Fruit fly (Drosophila melanogaster) whole organism, embryonic: ENCODE results near the gene dib.
A peak's percentile ranks its signal among the peaks of the same experiment; 100 is the strongest.

Experiments used
- Atf6 ChIP-seq: fragments of 200-800 bp; sonication (Bioruptor generic); IDR thresholded peaks from 2 replicates; pipeline ENCODE4 v1.3.6; 2022; ENCODE audit warnings: missing biosample characterization, missing genetic modification characterization
- BEAF-32 ChIP-seq: fragments of 200-800 bp; sonication (Bioruptor generic); optimal IDR thresholded peaks from 3 replicates; lab custom pipeline; 2017; ENCODE audit warnings: missing biosample characterization, missing genetic modification characterization, mild to moderate bottlenecking, moderate library complexity, missing genetic modification reagents
- Blimp-1 ChIP-seq: fragments of 200-800 bp; sonication (Bioruptor generic); optimal IDR thresholded peaks from 3 replicates; lab custom pipeline; 2018; ENCODE audit warnings: missing biosample characterization, missing genetic modification characterization, mild to moderate bottlenecking, moderate library complexity, missing genetic modification reagents
- CG10321 ChIP-seq: fragments of 200-800 bp; sonication (Bioruptor generic); IDR thresholded peaks from 2 replicates; pipeline ENCODE4 v1.3.6; 2022; ENCODE audit warnings: missing biosample characterization, missing genetic modification characterization
- CG10654 ChIP-seq: fragments of 200-800 bp; sonication (Bioruptor generic); optimal IDR thresholded peaks from 2 replicates; lab custom pipeline; 2016; ENCODE audit warnings: missing biosample characterization, missing genetic modification characterization
- CG12071 ChIP-seq: fragments of 200-800 bp; sonication (Bioruptor generic); optimal IDR thresholded peaks from 3 replicates; lab custom pipeline; 2018; ENCODE audit warnings: missing biosample characterization, mild to moderate bottlenecking, missing genetic modification characterization
- CG13287 ChIP-seq: fragments of 200-800 bp; sonication (Bioruptor generic); IDR thresholded peaks from 2 replicates; pipeline ENCODE4 v1.3.6; 2022; ENCODE audit warnings: missing biosample characterization, missing genetic modification characterization; ENCODE audit not compliant: partially characterized antibody
- CG13894 ChIP-seq: fragments of 200-800 bp; sonication (Bioruptor generic); optimal IDR thresholded peaks from 3 replicates; lab custom pipeline; 2018; ENCODE audit warnings: missing biosample characterization, mild to moderate bottlenecking, missing genetic modification characterization, moderate library complexity
- CG15601 ChIP-seq: fragments of 200-800 bp; sonication (Bioruptor generic); optimal IDR thresholded peaks from 3 replicates; lab custom pipeline; 2019; ENCODE audit warnings: missing biosample characterization, mild to moderate bottlenecking, missing genetic modification characterization, moderate library complexity
- CG17359 ChIP-seq: fragments of 200-800 bp; sonication (Bioruptor generic); optimal IDR thresholded peaks from 3 replicates; lab custom pipeline; 2018; ENCODE audit warnings: missing biosample characterization, mild to moderate bottlenecking, missing genetic modification characterization, moderate library complexity
- CG1832 ChIP-seq: fragments of 200-800 bp; sonication (Bioruptor generic); optimal IDR thresholded peaks from 2 replicates; lab custom pipeline; 2017; ENCODE audit warnings: missing biosample characterization, mild to moderate bottlenecking, missing genetic modification characterization, inconsistent platforms
- CG18599 ChIP-seq: fragments of 200-800 bp; sonication (Bioruptor generic); optimal IDR thresholded peaks from 3 replicates; lab custom pipeline; 2017; ENCODE audit warnings: missing biosample characterization, missing genetic modification characterization, mild to moderate bottlenecking, moderate library complexity, missing genetic modification reagents
- CG2199 ChIP-seq: fragments of 200-800 bp; sonication (Bioruptor generic); IDR thresholded peaks from 3 replicates; pipeline ENCODE4 v1.3.6; 2022; ENCODE audit warnings: missing biosample characterization, missing genetic modification characterization
- CG2875 ChIP-seq: fragments of 200-800 bp; sonication (Bioruptor generic); optimal IDR thresholded peaks from 2 replicates; lab custom pipeline; 2017; ENCODE audit warnings: missing biosample characterization, mild to moderate bottlenecking, missing genetic modification characterization, missing genetic modification reagents
- CG8765 ChIP-seq: fragments of 200-800 bp; sonication (Bioruptor generic); IDR thresholded peaks from 2 replicates; pipeline ENCODE4 v1.3.6; 2022; ENCODE audit warnings: missing biosample characterization, missing genetic modification characterization
- CoRest ChIP-seq: fragments of 200-800 bp; sonication (Bioruptor generic); optimal IDR thresholded peaks from 3 replicates; lab custom pipeline; 2018; ENCODE audit warnings: missing biosample characterization, mild to moderate bottlenecking, missing genetic modification characterization, moderate library complexity
- Ets97D ChIP-seq: fragments of 200-800 bp; sonication (Bioruptor generic); optimal IDR thresholded peaks from 3 replicates; lab custom pipeline; 2016; ENCODE audit warnings: missing biosample characterization, missing genetic modification characterization
- Nf-YB ChIP-seq: fragments of 200-800 bp; sonication (Bioruptor generic); optimal IDR thresholded peaks from 3 replicates; lab custom pipeline; 2019; ENCODE audit warnings: missing biosample characterization, mild to moderate bottlenecking, missing genetic modification characterization, moderate library complexity
- Nf-YC ChIP-seq: fragments of 200-800 bp; optimal IDR thresholded peaks from 3 replicates; lab custom pipeline; 2019; ENCODE audit warnings: missing biosample characterization, mild to moderate bottlenecking, missing genetic modification characterization, moderate library complexity
- Pdp1 ChIP-seq, 2 experiments: fragments of 200-800 bp; sonication (Bioruptor generic); optimal IDR thresholded peaks; 3 replicates each; lab custom pipeline; 2016; ENCODE audit warnings: missing biosample characterization in 2 of 2, missing genetic modification characterization in 2 of 2, mild to moderate bottlenecking in 1 of 2, moderate library complexity in 1 of 2
- Six4 ChIP-seq: fragments of 200-800 bp; sonication (Bioruptor generic); optimal IDR thresholded peaks from 2 replicates; lab custom pipeline; 2016; ENCODE audit warnings: missing biosample characterization, missing genetic modification characterization
- Sox100B ChIP-seq: fragments of 200-800 bp; sonication (Bioruptor generic); optimal IDR thresholded peaks from 3 replicates; lab custom pipeline; 2018; ENCODE audit warnings: missing biosample characterization, mild to moderate bottlenecking, missing genetic modification characterization
- Trl ChIP-seq, 3 experiments: fragments of >200 bp in 2 of 3; fragments of 200-800 bp in 1 of 3; sonication (Bioruptor generic) in 1 of 3; optimal IDR thresholded peaks; 2 replicates in 1 of 3; 3 replicates in 2 of 3; lab custom pipeline; 2016 to 2017; ENCODE audit warnings: missing biosample characterization in 1 of 3, missing genetic modification characterization in 1 of 3
- Vsx1 ChIP-seq: fragments of 200-800 bp; sonication (Bioruptor generic); optimal IDR thresholded peaks from 2 replicates; lab custom pipeline; 2017; ENCODE audit warnings: missing biosample characterization, mild to moderate bottlenecking, missing genetic modification characterization, missing genetic modification reagents
- Xbp1 ChIP-seq: fragments of 200-800 bp; sonication (Bioruptor generic); optimal IDR thresholded peaks from 3 replicates; lab custom pipeline; 2016; ENCODE audit warnings: missing biosample characterization, mild to moderate bottlenecking, missing genetic modification characterization
- YL-1 ChIP-seq: fragments of 200-800 bp; sonication (Bioruptor generic); optimal IDR thresholded peaks from 3 replicates; lab custom pipeline; 2017; ENCODE audit warnings: missing biosample characterization, mild to moderate bottlenecking, missing genetic modification characterization
- ab ChIP-seq: fragments of 200-800 bp; sonication (Bioruptor generic); optimal IDR thresholded peaks from 2 replicates; lab custom pipeline; 2016; ENCODE audit warnings: missing biosample characterization, missing genetic modification characterization
- abd-A ChIP-seq: fragments of 200-800 bp; sonication (Bioruptor generic); optimal IDR thresholded peaks from 3 replicates; lab custom pipeline; 2019; ENCODE audit warnings: missing biosample characterization, mild to moderate bottlenecking, missing genetic modification characterization, moderate library complexity
- cato ChIP-seq: fragments of 200-800 bp; sonication (Bioruptor generic); optimal IDR thresholded peaks from 2 replicates; lab custom pipeline; 2016; ENCODE audit warnings: missing biosample characterization, missing genetic modification characterization, borderline replicate concordance
- chif ChIP-seq, 2 experiments: fragments of 200-800 bp; sonication (Bioruptor generic); optimal IDR thresholded peaks; 3 replicates each; lab custom pipeline; 2016; ENCODE audit warnings: missing biosample characterization in 2 of 2, missing genetic modification characterization in 2 of 2
- dmrt11E ChIP-seq: fragments of 200-800 bp; sonication (Bioruptor generic); optimal IDR thresholded peaks from 3 replicates; lab custom pipeline; 2018; ENCODE audit warnings: missing biosample characterization, mild to moderate bottlenecking, missing genetic modification characterization, moderate library complexity
- ewg ChIP-seq: fragments of 200-800 bp; sonication (Bioruptor generic); optimal IDR thresholded peaks from 3 replicates; lab custom pipeline; 2017; ENCODE audit warnings: mild to moderate bottlenecking, missing biosample characterization, missing genetic modification reagents, missing genetic modification characterization
- eyg ChIP-seq: fragments of 200-800 bp; sonication (Bioruptor generic); optimal IDR thresholded peaks from 3 replicates; lab custom pipeline; 2016; ENCODE audit warnings: missing biosample characterization, missing genetic modification characterization
- lola ChIP-seq, 3 experiments: fragments of >200 bp in 2 of 3; fragments of 200-800 bp in 1 of 3; sonication (Bioruptor generic) in 1 of 3; optimal IDR thresholded peaks; 2 replicates each; lab custom pipeline; 2017 to 2019; ENCODE audit warnings: missing biosample characterization in 3 of 3, missing genetic modification characterization in 3 of 3, mild to moderate bottlenecking in 1 of 3, moderate library complexity in 1 of 3
- nmo ChIP-seq: fragments of 200-800 bp; sonication (Bioruptor generic); optimal IDR thresholded peaks from 2 replicates; lab custom pipeline; 2018; ENCODE audit warnings: missing biosample characterization, mild to moderate bottlenecking, missing genetic modification characterization, moderate library complexity
- pum ChIP-seq: fragments of 200-800 bp; sonication (Bioruptor generic); optimal IDR thresholded peaks from 2 replicates; lab custom pipeline; 2016; ENCODE audit warnings: missing biosample characterization, missing genetic modification characterization
- scrt ChIP-seq: fragments of 200-800 bp; sonication (Bioruptor generic); optimal IDR thresholded peaks from 2 replicates; lab custom pipeline; 2018; ENCODE audit warnings: missing biosample characterization, mild to moderate bottlenecking, missing genetic modification characterization, moderate library complexity
- sd ChIP-seq: fragments of 200-800 bp; sonication (Bioruptor generic); optimal IDR thresholded peaks from 3 replicates; lab custom pipeline; 2018; ENCODE audit warnings: missing biosample characterization, mild to moderate bottlenecking, missing genetic modification characterization, moderate library complexity
- sens ChIP-seq: fragments of 200-800 bp; sonication (Bioruptor generic); peaks from one replicate; lab custom pipeline; 2016; ENCODE audit warnings: missing biosample characterization, missing genetic modification characterization
- seq ChIP-seq: fragments of 200-800 bp; sonication (Bioruptor generic); IDR thresholded peaks from 2 replicates; pipeline ENCODE4 v1.3.6; 2022; ENCODE audit warnings: missing biosample characterization, missing genetic modification characterization
- stwl ChIP-seq: fragments of 200-800 bp; sonication (Bioruptor generic); optimal IDR thresholded peaks from 3 replicates; lab custom pipeline; 2018; ENCODE audit warnings: missing biosample characterization, mild to moderate bottlenecking, missing genetic modification characterization, moderate library complexity
- sug ChIP-seq: fragments of 200-800 bp; optimal IDR thresholded peaks from 2 replicates; lab custom pipeline; 2019; ENCODE audit warnings: missing biosample characterization, mild to moderate bottlenecking, missing genetic modification characterization, moderate library complexity
- wor ChIP-seq: fragments of 200-800 bp; sonication (Bioruptor generic); IDR thresholded peaks from 2 replicates; pipeline ENCODE4 v1.3.6; 2022; ENCODE audit warnings: missing biosample characterization, missing genetic modification characterization
- zfh2 ChIP-seq: fragments of 200-800 bp; sonication (Bioruptor generic); optimal IDR thresholded peaks from 2 replicates; lab custom pipeline; 2016; ENCODE audit warnings: missing biosample characterization, missing genetic modification characterization

dib gene

DNA sequence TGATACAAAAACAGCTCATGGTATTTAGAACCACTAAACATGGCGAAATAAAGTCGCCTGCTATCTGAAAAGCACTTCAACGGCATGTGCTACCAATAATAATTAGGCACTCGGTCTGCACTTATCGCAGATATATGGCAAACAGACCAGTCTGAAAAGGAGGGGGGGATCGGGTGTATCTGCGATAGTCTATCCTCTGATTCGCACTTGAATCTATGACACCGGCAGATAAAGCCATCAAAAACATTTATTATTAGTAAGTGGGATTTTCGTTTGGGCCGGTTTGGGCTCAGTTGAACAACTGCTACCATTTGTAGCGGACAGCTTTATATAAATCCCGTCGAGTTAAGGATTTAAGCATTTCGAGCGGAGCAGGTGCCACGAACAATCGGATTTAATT is 25.2 kb downstream of the dib start, which contains the start of gene CG14989:
CG14989 (plus strand) TSS at position 301 of the 400 bp plus-strand sequence.
- TF ChIP-seq dmrt11E (tag; lab: Kevin White, UChicago) (no peak), scrt (GFP tag; lab: Kevin White, UChicago) (no peak), Blimp-1 (GFP tag; lab: Kevin White, UChicago) (no peak), Six4 (GFP tag; lab: Kevin White, UChicago) (no peak)
- TF ChIP-seq, all 482 proteins: peak for 0

- TF ChIP-seq CG8765 (GFP tag; lab: Robert Waterston, UW), result no peak
- peak; percentile 61 for TF ChIP-seq CG10321 (GFP tag; lab: Robert Waterston, UW)
- peak; percentile 96 for TF ChIP-seq Nf-YC
- TF ChIP-seq abd-A (tag; lab: Kevin White, UChicago), result peak; percentile 35
- peak; percentile 56 for TF ChIP-seq CG1832 (GFP tag; lab: Kevin White, UChicago)
- TF ChIP-seq ewg (GFP tag; lab: Kevin White, UChicago), result peak; percentile 93
- TF ChIP-seq wor, result no peak
- no peak for TF ChIP-seq BEAF-32 (GFP tag; lab: Kevin White, UChicago)
- TF ChIP-seq CG12071 (GFP tag; lab: Kevin White, UChicago), result peak; percentile 61
- peak; percentile 94 for TF ChIP-seq Nf-YB (GFP tag; lab: Kevin White, UChicago)
- TF ChIP-seq seq (GFP tag; lab: Robert Waterston, UW), result peak; percentile 74; the same call in 1 of the 2 replicates
- no peak for TF ChIP-seq chif (GFP tag; optimal IDR thresholded peaks at IDR 0.05; lab: Kevin White, UChicago)
- TF ChIP-seq Pdp1 (GFP tag; optimal IDR thresholded peaks at IDR 0.05; lab: Kevin White, UChicago), result peak in 1 of 2 experiments; percentile 31
Measured at dm6 chr3L:4088694-4089190, 26.6 kb downstream of the dib start, which contains the start of gene Gad1. TSS of gene Gad1 (minus strand) at chr3L:4088744.

DNA sequence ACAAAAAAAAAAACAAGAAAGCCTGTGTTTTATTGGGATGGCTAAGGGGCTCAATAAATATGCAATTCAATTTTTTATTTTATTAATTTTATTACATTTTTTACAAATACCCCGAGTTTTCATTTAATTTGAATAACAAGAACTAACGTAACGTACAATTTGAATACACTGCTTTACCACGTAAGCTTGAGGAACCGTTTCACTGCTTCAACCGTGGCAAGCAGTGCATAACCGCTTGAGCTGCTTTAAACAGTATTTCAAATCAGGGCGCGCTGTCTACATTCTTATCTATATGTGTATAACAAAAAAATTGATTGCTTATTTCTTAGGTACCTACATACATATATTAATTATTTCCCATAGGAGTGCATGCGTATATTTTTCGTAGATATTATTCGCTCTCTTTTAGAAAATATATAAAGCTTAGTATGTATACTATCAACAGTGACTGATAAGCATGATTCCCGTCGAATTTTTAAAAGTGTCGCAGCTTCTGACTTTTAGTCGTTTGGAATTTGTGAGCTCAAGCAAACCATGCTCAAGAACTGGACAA is 30.7 kb downstream of the dib start, which contains the start of gene CG14990:
CG14990 (plus strand) TSS at position 503 of the 553 bp plus-strand sequence.
- TF ChIP-seq Atf6 (GFP tag; lab: Robert Waterston, UW), result 0 out of 2 replicates have a peak, but pooled peaks have one; percentile 13
- TF ChIP-seq zfh2 (GFP tag; lab: Kevin White, UChicago), result no peak
- no peak for TF ChIP-seq CG18599 (GFP tag; lab: Kevin White, UChicago)
- peak; percentile 38 for TF ChIP-seq CoRest (tag; lab: Kevin White, UChicago)
- TF ChIP-seq pum (GFP tag; lab: Kevin White, UChicago), result no peak
- TF ChIP-seq CG13894 (tag; lab: Kevin White, UChicago), result no peak
- peak; percentile 23 for TF ChIP-seq CG15601 (tag; lab: Kevin White, UChicago)
- TF ChIP-seq ab (GFP tag; lab: Kevin White, UChicago), result no peak
- no peak for TF ChIP-seq YL-1 (GFP tag; lab: Kevin White, UChicago)
- peak; percentile 38 for TF ChIP-seq nmo (GFP tag; lab: Kevin White, UChicago)
- no peak for TF ChIP-seq Trl (optimal IDR thresholded peaks at IDR 0.05; lab: Kevin White, UChicago)
- TF ChIP-seq Trl (GFP tag; optimal IDR thresholded peaks at IDR 0.05; lab: Kevin White, UChicago), result no peak
- TF ChIP-seq Xbp1 (GFP tag; lab: Kevin White, UChicago), result no peak
- no peak for TF ChIP-seq CG10654 (GFP tag; lab: Kevin White, UChicago)
- TF ChIP-seq cato, result no peak
- TF ChIP-seq CG2199 (GFP tag; lab: Robert Waterston, UW), result peak; percentile 90
- TF ChIP-seq CG13287 (GFP tag; lab: Robert Waterston, UW), result peak; percentile 39; the same call in 1 of the 2 replicates
- no peak for TF ChIP-seq CG17359 (tag; lab: Kevin White, UChicago)
- no peak for TF ChIP-seq sug (tag; lab: Kevin White, UChicago)
- TF ChIP-seq sd, result peak; percentile 65
- TF ChIP-seq stwl, result peak; percentile 90
- no peak for TF ChIP-seq Sox100B
- TF ChIP-seq CG2875 (GFP tag; lab: Kevin White, UChicago), result no peak
- TF ChIP-seq sens (GFP tag; lab: Kevin White, UChicago), result peak; percentile 75
- TF ChIP-seq Ets97D (GFP tag; lab: Kevin White, UChicago), result peak; percentile 38
- TF ChIP-seq Vsx1 (GFP tag; lab: Kevin White, UChicago), result no peak
- peak in 1 of 3 experiments; percentile 5 for TF ChIP-seq lola (GFP tag; optimal IDR thresholded peaks at IDR 0.05; lab: Kevin White, UChicago)
- TF ChIP-seq eyg (GFP tag; lab: Kevin White, UChicago), result no peak
